Worm (Caenorhabditis elegans): ENCODE results near the gene F55G1.15.

Gene F55G1.15

DNA sequence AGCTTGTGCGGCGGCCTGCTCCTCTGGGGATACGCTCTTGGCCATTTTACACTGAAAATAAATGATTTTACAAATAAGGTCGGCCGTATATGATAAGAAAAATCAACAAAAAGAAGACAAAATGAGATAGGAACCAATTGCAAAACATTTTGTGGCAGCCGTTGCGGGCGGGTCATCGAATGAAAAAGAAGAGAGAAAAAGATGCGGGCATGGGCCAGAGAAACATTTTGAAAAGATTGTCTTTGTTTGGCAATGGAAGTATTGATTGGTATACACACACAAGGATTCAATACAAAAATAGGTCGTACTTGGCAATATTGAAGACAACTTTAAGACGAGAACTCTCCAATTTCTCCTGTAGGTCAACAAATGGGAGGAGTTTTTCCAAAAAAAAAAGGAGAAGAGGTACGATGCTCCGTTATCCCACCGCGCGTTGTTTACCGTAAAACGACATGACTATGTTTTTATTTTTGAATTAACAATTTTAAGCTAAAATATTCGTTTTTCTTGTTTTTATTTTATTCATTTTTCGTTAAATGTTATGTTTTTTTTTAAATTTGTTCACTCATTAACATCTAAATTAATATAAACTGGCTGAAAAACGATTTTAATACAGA lies 11.5 kb upstream of the F55G1.15 start, which contains the start of the genes plc-4 and R05G6.4:
Gene plc-4, minus strand, starts transcription at position 51 of the 617 bp plus-strand sequence.
Gene R05G6.4, plus strand, starts transcription at position 617 of the 617 bp plus-strand sequence.
- TF ChIP-seq lin-39 (tag; optimal IDR thresholded peaks at IDR 0.05) (no peak), daf-12 (tag; optimal IDR thresholded peaks at IDR 0.05) (no peak), lin-38 (GFP tag; IDR thresholded peaks at IDR 0.05) (0 out of 2 replicates have a peak, but pooled peaks have one; percentile 11), rbr-2 (tag; optimal IDR thresholded peaks at IDR 0.05) (peak; percentile 30), dve-1 (tag; optimal IDR thresholded peaks at IDR 0.05; ENCODE audit: insufficient read depth) (peak; percentile 41), pha-4 (GFP tag; IDR thresholded peaks at IDR 0.05) (no peak), pha-4 (tag; optimal IDR thresholded peaks at IDR 0.05) (peak; percentile 7), Y48G9A.11 (GFP tag; IDR thresholded peaks at IDR 0.05) (peak; percentile 91), T20F7.1 (GFP tag; optimal IDR thresholded peaks at IDR 0.05) (peak; percentile 96), daf-16 (GFP tag; optimal IDR thresholded peaks at IDR 0.05) (no peak), daf-16 (tag; optimal IDR thresholded peaks at IDR 0.05) (peak; percentile 32), R02D3.7 (tag; optimal IDR thresholded peaks at IDR 0.05) (peak; percentile 66), dpl-1 (GFP tag; optimal IDR thresholded peaks at IDR 0.05) (peak; percentile 46), mes-2 (tag; optimal IDR thresholded peaks at IDR 0.05; ENCODE audit: poor library complexity, severe bottlenecking) (peak; percentile 5), tag-97 (GFP tag; IDR thresholded peaks at IDR 0.05) (no peak), duxl-1 (tag; optimal IDR thresholded peaks at IDR 0.05; ENCODE audit: poor library complexity) (no peak), lsy-2 (tag; optimal IDR thresholded peaks at IDR 0.05) (peak in 1 of 2 experiments; percentile 54), F26F4.8 (GFP tag; conservative IDR thresholded peaks at IDR 0.05) (no peak)

DNA sequence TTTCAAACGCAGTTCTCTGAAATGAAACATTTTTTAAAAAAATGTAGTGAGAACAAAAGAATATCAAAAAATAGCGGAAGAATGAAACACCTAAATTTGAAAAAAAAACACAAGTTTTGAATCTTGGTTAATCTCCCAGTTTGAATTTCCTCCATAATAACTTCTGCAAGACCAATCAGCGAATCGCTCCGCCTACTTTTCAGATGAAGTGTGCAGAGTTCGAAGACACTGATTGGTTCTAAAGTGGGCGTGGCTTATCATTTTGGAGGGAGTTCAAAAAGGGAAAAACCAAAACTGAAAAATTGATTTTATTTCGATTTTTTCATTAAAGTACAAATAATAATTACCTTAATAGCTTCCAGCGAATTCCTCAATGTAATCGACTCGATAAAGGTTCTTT lies 9.6 kb upstream of the F55G1.15 start:
- TF ChIP-seq aly-2 (tag; optimal IDR thresholded peaks at IDR 0.05) (no peak), dve-1 (tag; optimal IDR thresholded peaks at IDR 0.05; ENCODE audit: insufficient read depth) (no peak), nhr-6 (tag; optimal IDR thresholded peaks at IDR 0.05) (no peak), ceh-32 (tag; optimal IDR thresholded peaks at IDR 0.05; ENCODE audit: poor library complexity) (no peak), dpl-1 (GFP tag; optimal IDR thresholded peaks at IDR 0.05) (peak; percentile 18)

DNA sequence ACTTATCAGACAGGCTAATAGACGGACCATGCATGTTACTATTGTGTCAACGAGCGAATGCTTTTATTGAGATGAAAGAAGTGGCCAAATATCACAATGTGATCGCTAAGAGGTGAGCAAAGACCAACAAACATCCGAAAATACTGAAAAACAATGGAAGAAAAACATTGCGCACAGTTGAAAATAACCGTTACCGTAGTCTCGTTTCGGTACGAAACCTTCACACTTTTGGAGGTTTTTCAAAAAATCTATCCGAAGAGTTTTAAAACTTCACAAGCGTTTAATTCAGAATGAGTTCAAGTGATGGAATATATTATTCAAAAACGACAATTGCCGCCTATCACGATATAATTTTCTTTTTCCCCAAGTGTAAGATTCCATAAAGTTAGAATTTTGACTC lies 7.6 kb upstream of the F55G1.15 start:
- TF ChIP-seq lin-13 (GFP tag; optimal IDR thresholded peaks at IDR 0.05) (no peak), zfp-2 (tag; optimal IDR thresholded peaks at IDR 0.05) (no peak), zag-1 (tag; optimal IDR thresholded peaks at IDR 0.05) (no peak), tag-97 (GFP tag; IDR thresholded peaks at IDR 0.05) (no peak), F26F4.8 (GFP tag; conservative IDR thresholded peaks at IDR 0.05) (no peak), lsy-2 (tag; optimal IDR thresholded peaks at IDR 0.05) (peak in 1 of 2 experiments; percentile 91), mxl-2 (GFP tag; conservative IDR thresholded peaks at IDR 0.05) (no peak), lin-15B (tag; optimal IDR thresholded peaks at IDR 0.05) (no peak), ceh-82 (tag; optimal IDR thresholded peaks at IDR 0.05) (no peak), unc-39 (tag; optimal IDR thresholded peaks at IDR 0.05) (no peak), D1046.2 (GFP tag; IDR thresholded peaks at IDR 0.05) (no peak), daf-8 (GFP tag; IDR thresholded peaks at IDR 0.05) (no peak), F49E8.2 (tag; optimal IDR thresholded peaks at IDR 0.05; ENCODE audit: borderline replicate concordance) (peak; percentile 9), cey-2 (tag; optimal IDR thresholded peaks at IDR 0.05; ENCODE audit: borderline replicate concordance, insufficient read depth) (no peak), daf-16 (GFP tag; optimal IDR thresholded peaks at IDR 0.05) (no peak), daf-16 (tag; optimal IDR thresholded peaks at IDR 0.05) (peak; percentile 16), dpl-1 (GFP tag; optimal IDR thresholded peaks at IDR 0.05) (peak; percentile 27), lin-39 (tag; optimal IDR thresholded peaks at IDR 0.05) (no peak), unc-62 (GFP tag; optimal IDR thresholded peaks at IDR 0.05 in 1 of 2) (peak in 1 of 2 experiments; percentile 38), unc-62 (tag; optimal IDR thresholded peaks at IDR 0.05) (no peak), mes-2 (tag; optimal IDR thresholded peaks at IDR 0.05; ENCODE audit: poor library complexity, severe bottlenecking) (peak; percentile 48), set-16 (GFP tag; IDR thresholded peaks at IDR 0.05) (no peak), Y48G9A.11 (GFP tag; IDR thresholded peaks at IDR 0.05) (0 out of 2 replicates have a peak, but pooled peaks have one; percentile 47), Y5F2A.4 (GFP tag; optimal IDR thresholded peaks at IDR 0.05) (no peak), ceh-62 (tag; optimal IDR thresholded peaks at IDR 0.05) (no peak), lin-38 (GFP tag; IDR thresholded peaks at IDR 0.05) (0 out of 2 replicates have a peak, but pooled peaks have one; percentile 18), lir-3 (tag; optimal IDR thresholded peaks at IDR 0.05) (no peak)
